Worm (Caenorhabditis elegans) whole organism, L4/young adult: ENCODE measurements around the gene sdz-8.

Experiments used
- dao-5 ChIP-seq: sonication (generic microtip); optimal IDR thresholded peaks from 2 replicates; lab custom pipeline; 2016; ENCODE audit warnings: missing genotype, missing genetic modification characterization, moderate library complexity, missing compliant biosample characterization
- him-1 ChIP-seq: sonication (generic microtip); optimal IDR thresholded peaks from 2 replicates; lab custom pipeline; 2016; ENCODE audit warnings: missing genotype, missing genetic modification reagents, missing genetic modification characterization, missing compliant biosample characterization

DNA sequence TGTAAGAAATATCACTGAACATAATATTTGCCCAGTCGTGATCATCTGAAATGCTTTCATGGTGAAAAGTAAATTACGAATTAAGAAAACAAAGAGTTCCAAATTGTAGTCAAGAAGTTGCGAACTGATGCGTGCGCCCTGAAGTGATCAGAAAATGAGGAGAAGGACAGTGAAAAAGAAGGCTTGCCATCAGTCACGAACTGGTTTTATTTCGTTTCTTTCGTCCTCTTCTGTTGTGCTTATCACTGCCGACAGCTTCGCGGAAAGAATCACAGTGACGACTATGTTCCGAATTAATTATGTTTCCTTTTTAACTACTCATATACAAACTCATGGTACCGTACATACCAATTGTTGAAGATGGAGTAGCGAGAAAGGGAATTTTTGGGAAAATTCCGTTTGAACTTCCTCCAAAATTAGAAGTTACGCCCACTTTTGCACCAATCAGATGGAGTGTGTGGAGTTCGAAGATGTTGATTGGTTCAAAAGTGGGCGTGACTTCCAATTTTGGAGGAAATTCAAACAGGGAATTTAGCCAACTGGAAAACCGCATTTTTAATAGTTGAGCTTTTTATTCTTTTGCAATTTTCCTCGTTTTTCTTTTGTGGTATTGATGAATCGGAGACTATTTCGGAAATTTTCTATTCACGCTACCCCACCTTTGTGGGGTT, 12.8 kb downstream of the sdz-8 start, which contains the start of gene C55A6.12:
- TF ChIP-seq dao-5 (tag; lab: Kevin White, UChicago) (no peak), him-1 (tag; lab: Kevin White, UChicago) (no peak)
